Fruit fly (Drosophila melanogaster): ENCODE data around the gene CG9121.
A peak's percentile ranks its signal among the peaks of the same experiment; 100 is the strongest.

Gene CG9121

DNA sequence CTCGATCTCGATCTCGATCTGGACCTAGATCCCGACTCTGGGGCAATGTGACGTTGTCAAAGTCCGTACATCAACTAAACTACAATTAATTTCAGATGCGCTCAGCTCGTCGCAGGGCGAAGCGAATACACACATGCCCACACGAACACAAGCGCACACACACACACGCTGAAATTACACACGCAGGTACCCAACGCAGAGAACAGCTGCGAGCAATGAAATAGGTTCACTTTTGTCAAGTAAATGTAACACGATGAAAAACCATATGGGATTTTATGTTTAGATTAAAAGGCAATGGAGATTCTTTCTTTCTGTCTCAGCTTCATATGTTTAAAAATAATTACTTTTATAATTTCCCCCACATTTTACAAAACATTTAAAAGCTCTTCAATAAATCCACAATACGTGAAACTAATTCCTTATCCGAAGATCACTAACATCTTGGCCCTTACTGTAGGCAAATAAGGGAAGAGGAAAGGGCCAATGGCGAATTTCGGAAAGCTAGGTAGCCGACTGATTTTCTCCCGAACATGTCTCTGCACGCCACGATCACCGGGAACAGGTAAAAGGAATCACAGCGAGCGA, 50.5 kb downstream of the CG9121 start (continued):
- TF ChIP-seq Gug (GFP tag; IDR thresholded peaks at IDR 0.05) (peak; percentile 66), tup (GFP tag; optimal IDR thresholded peaks at IDR 0.05) (peak; percentile 46), ERR (GFP tag; optimal IDR thresholded peaks at IDR 0.05) (peak; percentile 54), CG11085 (GFP tag; IDR thresholded peaks at IDR 0.05) (0 out of 2 replicates have a peak, but pooled peaks have one; percentile 20), abd-A (tag; optimal IDR thresholded peaks at IDR 0.05) (peak; percentile 9), org-1 (GFP tag; optimal IDR thresholded peaks at IDR 0.05) (peak; percentile 78), fu2 (GFP tag; optimal IDR thresholded peaks at IDR 0.05) (peak; percentile 62), CG9797 (GFP tag; optimal IDR thresholded peaks at IDR 0.05) (peak; percentile 11), CG18619 (GFP tag; optimal IDR thresholded peaks at IDR 0.05) (peak; percentile 79), sqz (GFP tag; optimal IDR thresholded peaks at IDR 0.05) (peak; percentile 76), CG1792 (GFP tag; optimal IDR thresholded peaks at IDR 0.05) (peak; percentile 9), Dp (GFP tag; optimal IDR thresholded peaks at IDR 0.05) (no peak), Lpt (GFP tag; optimal IDR thresholded peaks at IDR 0.05) (no peak), Ets97D (GFP tag; optimal IDR thresholded peaks at IDR 0.05) (peak; percentile 16), odd (GFP tag; optimal IDR thresholded peaks at IDR 0.05) (peak; percentile 85), chn (GFP tag; optimal IDR thresholded peaks at IDR 0.05) (peak; percentile 79), CG3838 (GFP tag; optimal IDR thresholded peaks at IDR 0.05) (peak; percentile 38), maf-S (GFP tag; optimal IDR thresholded peaks at IDR 0.05) (no peak), gcm (GFP tag; optimal IDR thresholded peaks at IDR 0.05) (peak; percentile 89), Opbp (GFP tag; IDR thresholded peaks at IDR 0.05; ENCODE audit: partially characterized antibody) (no peak), btn (GFP tag; optimal IDR thresholded peaks at IDR 0.05) (no peak), CG10147 (GFP tag; optimal IDR thresholded peaks at IDR 0.05) (peak; percentile 74), CG5953 (GFP tag; IDR thresholded peaks at IDR 0.05) (peak; percentile 53; the same call in 1 of the 2 replicates), PHDP (tag; optimal IDR thresholded peaks at IDR 0.05) (peak; percentile 90), CG2889 (GFP tag; IDR thresholded peaks at IDR 0.05) (peak; percentile 68; the same call in 2 of the 3 replicates), CG11695 (GFP tag; IDR thresholded peaks at IDR 0.05) (peak; percentile 86), ssp (GFP tag; IDR thresholded peaks at IDR 0.05) (peak; percentile 35), Bdp1 (GFP tag; optimal IDR thresholded peaks at IDR 0.05) (peak; percentile 48), chinmo (GFP tag; IDR thresholded peaks at IDR 0.05; ENCODE audit: partially characterized antibody) (peak; percentile 72; the same call in 1 of the 4 replicates), Hsf (GFP tag; optimal IDR thresholded peaks at IDR 0.05) (peak; percentile 74), Dad (GFP tag; optimal IDR thresholded peaks at IDR 0.05) (peak; percentile 53), oc (tag; optimal IDR thresholded peaks at IDR 0.05) (peak; percentile 42), Xrp1 (GFP tag; IDR thresholded peaks at IDR 0.05) (peak; percentile 92), CG10979 (tag; optimal IDR thresholded peaks at IDR 0.05) (peak; percentile 90), psq (GFP tag; optimal IDR thresholded peaks at IDR 0.05) (peak; percentile 60), CG18764 (GFP tag; optimal IDR thresholded peaks at IDR 0.05) (peak; percentile 34), Hr78 (GFP tag; optimal IDR thresholded peaks at IDR 0.05) (peak in 1 of 2 experiments; percentile 60), CG1024 (GFP tag; IDR thresholded peaks at IDR 0.05) (0 out of 2 replicates have a peak, but pooled peaks have one; percentile 22), ap (GFP tag; IDR thresholded peaks at IDR 0.05) (peak; percentile 26; the same call in 1 of the 2 replicates), CG3726 (GFP tag; IDR thresholded peaks at IDR 0.05) (peak; percentile 16; the same call in 1 of the 3 replicates), cg (GFP tag; optimal IDR thresholded peaks at IDR 0.05) (peak; percentile 93), YL-1 (GFP tag; optimal IDR thresholded peaks at IDR 0.05) (peak; percentile 51), Hand (GFP tag; optimal IDR thresholded peaks at IDR 0.05) (peak; percentile 74), pum (GFP tag; optimal IDR thresholded peaks at IDR 0.05) (peak; percentile 79), Doc2 (GFP tag; IDR thresholded peaks at IDR 0.05) (no peak), CG1647 (GFP tag; optimal IDR thresholded peaks at IDR 0.05) (peak; percentile 61), CG8290 (GFP tag; optimal IDR thresholded peaks at IDR 0.05) (peak; percentile 79), CG8290 (tag; optimal IDR thresholded peaks at IDR 0.05) (peak; percentile 13 to 49), wor (GFP tag; IDR thresholded peaks at IDR 0.05) (peak; percentile 56), CG14667 (GFP tag; IDR thresholded peaks at IDR 0.05) (peak; percentile 60)

Data from whole organism, embryonic.